Worm (Caenorhabditis elegans): ENCODE results near the gene Y43F8B.19.

Gene Y43F8B.19

ce11 chrV:19495587-19495986, 16.5 kb downstream of the Y43F8B.19 start, which contains the start of gene scl-21:
Gene scl-21 (minus strand): TSS chrV:19495687.
- TF ChIP-seq sdc-2 (tag; optimal IDR thresholded peaks at IDR 0.05) (no peak), npax-4 (tag; optimal IDR thresholded peaks at IDR 0.05) (no peak), ceh-48 (tag; optimal IDR thresholded peaks at IDR 0.05) (no peak), pag-3 (tag; optimal IDR thresholded peaks at IDR 0.05; ENCODE audit: borderline replicate concordance) (no peak), ceh-19 (GFP tag; optimal IDR thresholded peaks at IDR 0.05) (no peak), ztf-16 (tag; optimal IDR thresholded peaks at IDR 0.05) (no peak), C38D4.7 (GFP tag; optimal IDR thresholded peaks at IDR 0.05) (no peak), nhr-11 (tag; optimal IDR thresholded peaks at IDR 0.05) (no peak), hlh-6 (tag; optimal IDR thresholded peaks at IDR 0.05) (no peak), unc-3 (GFP tag; conservative IDR thresholded peaks at IDR 0.05) (no peak), unc-3 (tag; optimal IDR thresholded peaks at IDR 0.05) (no peak), elt-2 (tag; optimal IDR thresholded peaks at IDR 0.05) (no peak), unc-55 (GFP tag; optimal IDR thresholded peaks at IDR 0.05) (no peak)

- TF ChIP-seq nhr-11 (tag; optimal IDR thresholded peaks at IDR 0.05) (no peak), odd-2 (tag; optimal IDR thresholded peaks at IDR 0.05) (no peak), pha-4 (tag; optimal IDR thresholded peaks at IDR 0.05) (no peak), unc-55 (GFP tag; optimal IDR thresholded peaks at IDR 0.05) (no peak), ceh-24 (tag; optimal IDR thresholded peaks at IDR 0.05) (no peak), nfya-1 (tag; optimal IDR thresholded peaks at IDR 0.05) (no peak), F13H6.1 (tag; optimal IDR thresholded peaks at IDR 0.05) (no peak), unc-3 (GFP tag; conservative IDR thresholded peaks at IDR 0.05) (no peak), unc-3 (tag; optimal IDR thresholded peaks at IDR 0.05) (no peak), ceh-45 (GFP tag; IDR thresholded peaks at IDR 0.05) (no peak), T23F11.4 (GFP tag; optimal IDR thresholded peaks at IDR 0.05) (no peak), C08G9.2 (tag; optimal IDR thresholded peaks at IDR 0.05) (no peak)
Observed at ce11 chrV:19495145-19495544, 17.0 kb downstream of the Y43F8B.19 start.

- TF ChIP-seq unc-55 (GFP tag; optimal IDR thresholded peaks at IDR 0.05) (no peak), pha-4 (tag; optimal IDR thresholded peaks at IDR 0.05) (no peak), nhr-11 (tag; optimal IDR thresholded peaks at IDR 0.05) (no peak), elt-2 (tag; optimal IDR thresholded peaks at IDR 0.05) (no peak), sdc-2 (tag; optimal IDR thresholded peaks at IDR 0.05) (no peak), fkh-6 (tag; optimal IDR thresholded peaks at IDR 0.05) (no peak), tbx-2 (tag; optimal IDR thresholded peaks at IDR 0.05) (no peak)
Observed at ce11 chrV:19491302-19491701, 20.8 kb downstream of the Y43F8B.19 start, which contains the start of gene Y43F8B.29. Gene Y43F8B.29 (plus strand): TSS chrV:19491602.

- TF ChIP-seq syd-9 (tag; optimal IDR thresholded peaks at IDR 0.05): no peak
- no peak for TF ChIP-seq hlh-8 (tag; optimal IDR thresholded peaks at IDR 0.05)
- TF ChIP-seq npax-4 (tag; optimal IDR thresholded peaks at IDR 0.05): no peak
- no peak for TF ChIP-seq unc-86 (tag; optimal IDR thresholded peaks at IDR 0.05)
- no peak for TF ChIP-seq mec-3 (tag; optimal IDR thresholded peaks at IDR 0.05; ENCODE audit: borderline replicate concordance)
- TF ChIP-seq ahr-1 (tag; optimal IDR thresholded peaks at IDR 0.05): no peak
- no peak for TF ChIP-seq C38D4.7 (GFP tag; optimal IDR thresholded peaks at IDR 0.05)
- TF ChIP-seq pat-9 (tag; optimal IDR thresholded peaks at IDR 0.05): no peak
- no peak for TF ChIP-seq che-1 (tag; optimal IDR thresholded peaks at IDR 0.05)
- no peak for TF ChIP-seq lin-11 (tag; optimal IDR thresholded peaks at IDR 0.05)
- no peak for TF ChIP-seq elt-4 (tag; optimal IDR thresholded peaks at IDR 0.05)
- no peak for TF ChIP-seq unc-42 (tag; optimal IDR thresholded peaks at IDR 0.05)
- TF ChIP-seq hlh-6 (tag; optimal IDR thresholded peaks at IDR 0.05): no peak
- TF ChIP-seq odd-2 (tag; optimal IDR thresholded peaks at IDR 0.05): no peak
- no peak for TF ChIP-seq ztf-16 (tag; optimal IDR thresholded peaks at IDR 0.05)
Observed at ce11 chrV:19490461-19490860, 21.6 kb downstream of the Y43F8B.19 start, which contains the start of gene Y43F8B.7. Gene Y43F8B.7 (plus strand): TSS chrV:19490761.

- TF ChIP-seq ceh-30 (tag; optimal IDR thresholded peaks at IDR 0.05): no peak
- TF ChIP-seq tbx-2 (tag; optimal IDR thresholded peaks at IDR 0.05): no peak
Observed at ce11 chrV:19485690-19486089, 26.4 kb downstream of the Y43F8B.19 start, which contains the start of gene Y43F8B.18. Gene Y43F8B.18 (plus strand): TSS chrV:19485990.

All from whole organism, late embryonic.